Worm (Caenorhabditis elegans) whole organism, L2 larva: ENCODE measurements around the gene E02C12.11.

Source experiments
- C34F6.9 ChIP-seq: fragments of 150-350 bp; optimal IDR thresholded peaks from 2 replicates; lab custom pipeline; 2014; ENCODE audit warnings: missing biosample characterization, missing genetic modification characterization
- Y55F3AM.14 ChIP-seq: fragments of 200-800 bp; sonication (Bioruptor generic); optimal IDR thresholded peaks from 2 replicates; lab custom pipeline; 2018; ENCODE audit warnings: mild to moderate bottlenecking, missing genetic modification characterization, missing compliant biosample characterization
- alr-1 ChIP-seq: fragments of 150-350 bp; optimal IDR thresholded peaks from 2 replicates; lab custom pipeline; 2014; ENCODE audit warnings: missing biosample characterization, missing genetic modification characterization
- ama-1 ChIP-seq: fragments of 150-350 bp; optimal IDR thresholded peaks from 2 replicates; lab custom pipeline; 2018; ENCODE audit warnings: inconsistent platforms
- dmd-4 ChIP-seq: sonication (generic microtip); optimal IDR thresholded peaks from 2 replicates; lab custom pipeline; 2017; ENCODE audit warnings: missing biosample characterization, missing genetic modification characterization
- gmeb-1 ChIP-seq: fragments of 150-350 bp; optimal IDR thresholded peaks from 2 replicates; lab custom pipeline; 2014; ENCODE audit warnings: missing biosample characterization, missing genetic modification characterization
- lin-11 ChIP-seq: fragments of 150-350 bp; sonication (generic microtip); optimal IDR thresholded peaks from 2 replicates; lab custom pipeline; 2014; ENCODE audit warnings: missing biosample characterization, missing genetic modification characterization, inconsistent platforms, mixed read lengths
- lin-13 ChIP-seq: fragments of 150-350 bp; optimal IDR thresholded peaks from 2 replicates; lab custom pipeline; 2014; ENCODE audit warnings: missing biosample characterization, missing genetic modification reagents, missing genetic modification characterization
- lin-39 ChIP-seq: fragments of 150-350 bp; optimal IDR thresholded peaks from 2 replicates; lab custom pipeline; 2014; ENCODE audit warnings: missing biosample characterization, missing genetic modification reagents, missing genetic modification characterization
- lsy-2 ChIP-seq, 2 experiments: fragments of 150-350 bp in 1 of 2; sonication (generic microtip) in 1 of 2; optimal IDR thresholded peaks; 2 replicates each; lab custom pipeline; 2014 to 2017; ENCODE audit warnings: missing biosample characterization in 2 of 2, missing genetic modification characterization in 2 of 2
- mab-5 ChIP-seq: fragments of 150-350 bp; optimal IDR thresholded peaks from 2 replicates; lab custom pipeline; 2014; ENCODE audit warnings: missing biosample characterization, missing genetic modification characterization
- mbf-1 ChIP-seq: sonication (generic microtip); optimal IDR thresholded peaks from 2 replicates; lab custom pipeline; 2017; ENCODE audit warnings: missing biosample characterization, missing genetic modification characterization
- mdl-1 ChIP-seq, 2 experiments: fragments of 150-350 bp in 1 of 2; sonication (generic microtip) in 1 of 2; optimal IDR thresholded peaks; 2 replicates each; lab custom pipeline; 2017; ENCODE audit warnings: missing biosample characterization in 2 of 2, missing genetic modification characterization in 2 of 2
- nhr-11 ChIP-seq: fragments of 150-350 bp; optimal IDR thresholded peaks from 2 replicates; lab custom pipeline; 2014; ENCODE audit warnings: missing biosample characterization, missing genetic modification characterization
- nhr-12 ChIP-seq: fragments of 150-350 bp; optimal IDR thresholded peaks from 2 replicates; lab custom pipeline; 2014; ENCODE audit warnings: missing biosample characterization, missing genetic modification characterization
- nhr-129 ChIP-seq: fragments of 150-350 bp; optimal IDR thresholded peaks from 2 replicates; lab custom pipeline; 2014; ENCODE audit warnings: missing biosample characterization, missing genetic modification characterization
- nhr-21 ChIP-seq: fragments of 150-350 bp; optimal IDR thresholded peaks from 2 replicates; lab custom pipeline; 2014; ENCODE audit warnings: missing biosample characterization, missing genetic modification characterization
- nhr-25 ChIP-seq: fragments of 150-350 bp; sonication (generic microtip); optimal IDR thresholded peaks from 3 replicates; lab custom pipeline; 2014; ENCODE audit warnings: missing biosample characterization, missing genetic modification characterization
- nhr-6 ChIP-seq: fragments of 150-350 bp; optimal IDR thresholded peaks from 2 replicates; lab custom pipeline; 2014; ENCODE audit warnings: missing biosample characterization, missing genetic modification characterization
- nhr-77 ChIP-seq: fragments of 150-350 bp; optimal IDR thresholded peaks from 2 replicates; lab custom pipeline; 2014; ENCODE audit warnings: missing biosample characterization, missing genetic modification characterization
- skn-1 ChIP-seq: sonication (generic microtip); optimal IDR thresholded peaks from 2 replicates; lab custom pipeline; 2017; ENCODE audit warnings: missing biosample characterization, missing genetic modification characterization
- sma-3 ChIP-seq: sonication (generic microtip); optimal IDR thresholded peaks from 2 replicates; lab custom pipeline; 2016; ENCODE audit warnings: missing genetic modification reagents, missing genetic modification characterization, missing compliant biosample characterization
- sma-9 ChIP-seq, 2 experiments: fragments of 150-350 bp in 1 of 2; sonication (generic microtip) in 1 of 2; optimal IDR thresholded peaks; 2 replicates each; lab custom pipeline; 2014 to 2016; ENCODE audit warnings: missing genetic modification characterization in 2 of 2, mild to moderate bottlenecking in 1 of 2, missing biosample characterization in 1 of 2, missing compliant biosample characterization in 1 of 2, missing genetic modification reagents in 1 of 2, moderate library complexity in 1 of 2
- unc-55 ChIP-seq: fragments of 150-350 bp; sonication (generic microtip); optimal IDR thresholded peaks from 3 replicates; lab custom pipeline; 2014; ENCODE audit warnings: missing biosample characterization, missing genetic modification reagents, missing genetic modification characterization
- unc-62 ChIP-seq: fragments of 150-350 bp; optimal IDR thresholded peaks from 2 replicates; lab custom pipeline; 2014; ENCODE audit warnings: missing biosample characterization, missing genetic modification reagents, missing genetic modification characterization
- zag-1 ChIP-seq: fragments of 150-350 bp; optimal IDR thresholded peaks from 2 replicates; lab custom pipeline; 2014; ENCODE audit warnings: missing biosample characterization, missing genetic modification characterization
- ztf-1 ChIP-seq: fragments of 200-800 bp; sonication (Bioruptor generic); conservative IDR thresholded peaks from 2 replicates; pipeline ENCODE4 v1.3.6; 2022; ENCODE audit warnings: missing genetic modification characterization, missing compliant biosample characterization
- ztf-4 ChIP-seq: fragments of 150-350 bp; optimal IDR thresholded peaks from 2 replicates; lab custom pipeline; 2014; ENCODE audit warnings: missing biosample characterization, missing genetic modification characterization

Gene E02C12.11

ce11 chrV:9342965-9343628 lies 36.6 kb downstream of the E02C12.11 start:
- TF ChIP-seq ama-1 (lab: Kevin White, UChicago) (peak; percentile 75), lsy-2 (tag; optimal IDR thresholded peaks at IDR 0.05; lab: Kevin White, UChicago) (peak in 1 of 2 experiments; percentile 17), unc-55 (GFP tag; lab: Kevin White, UChicago) (peak; percentile 1), nhr-77 (no peak), mbf-1 (tag; lab: Kevin White, UChicago) (no peak), ztf-4 (tag; lab: Kevin White, UChicago) (peak; percentile 27), gmeb-1 (tag; lab: Kevin White, UChicago) (peak; percentile 29)

- TF ChIP-seq sma-9 (GFP tag; optimal IDR thresholded peaks at IDR 0.05; lab: Kevin White, UChicago) (peak; percentile 31), sma-9 (tag; optimal IDR thresholded peaks at IDR 0.05; lab: Kevin White, UChicago) (no peak), unc-62 (GFP tag; lab: Kevin White, UChicago) (no peak), zag-1 (tag; lab: Kevin White, UChicago) (no peak), skn-1 (tag; lab: Kevin White, UChicago) (no peak), mab-5 (tag; lab: Kevin White, UChicago) (no peak), mbf-1 (tag; lab: Kevin White, UChicago) (no peak), lsy-2 (tag; optimal IDR thresholded peaks at IDR 0.05; lab: Kevin White, UChicago) (peak in 1 of 2 experiments; percentile 16), sma-3 (GFP tag; lab: Kevin White, UChicago) (peak; percentile 6), nhr-129 (tag; lab: Kevin White, UChicago) (peak; percentile 42), lin-13 (GFP tag; lab: Kevin White, UChicago) (peak; percentile 2), nhr-77 (no peak), dmd-4 (no peak), ama-1 (lab: Kevin White, UChicago) (peak; percentile 78)
Measured at ce11 chrV:9340318-9340717, 39.4 kb downstream of the E02C12.11 start.

- TF ChIP-seq Y55F3AM.14 (GFP tag; lab: Kevin White, UChicago) (peak; percentile 53), nhr-129 (tag; lab: Kevin White, UChicago) (peak; percentile 55), ama-1 (lab: Kevin White, UChicago) (peak; percentile 59), sma-9 (GFP tag; optimal IDR thresholded peaks at IDR 0.05; lab: Kevin White, UChicago) (peak; percentile 44), sma-9 (tag; optimal IDR thresholded peaks at IDR 0.05; lab: Kevin White, UChicago) (no peak), sma-3 (GFP tag; lab: Kevin White, UChicago) (peak; percentile 51), lin-39 (tag; lab: Kevin White, UChicago) (no peak), nhr-25 (tag; lab: Kevin White, UChicago) (peak; percentile 21), skn-1 (tag; lab: Kevin White, UChicago) (no peak), nhr-6 (tag; lab: Kevin White, UChicago) (peak; percentile 2), unc-62 (GFP tag; lab: Kevin White, UChicago) (no peak)
- TF ChIP-seq, all 48 proteins: peak for 7
Measured at ce11 chrV:9338452-9338851, 41.3 kb downstream of the E02C12.11 start.

- TF ChIP-seq nhr-11 (tag; lab: Kevin White, UChicago): no peak
- no peak for TF ChIP-seq mbf-1 (tag; lab: Kevin White, UChicago)
- no peak for TF ChIP-seq sma-3 (GFP tag; lab: Kevin White, UChicago)
- TF ChIP-seq nhr-21 (tag; lab: Kevin White, UChicago): no peak
- TF ChIP-seq mdl-1 (tag; optimal IDR thresholded peaks at IDR 0.05; lab: Kevin White, UChicago): no peak
- TF ChIP-seq lin-11: no peak
- no peak for TF ChIP-seq nhr-12 (tag; lab: Kevin White, UChicago)
- TF ChIP-seq gmeb-1 (tag; lab: Kevin White, UChicago): no peak
- no peak for TF ChIP-seq unc-62 (GFP tag; lab: Kevin White, UChicago)
- no peak for TF ChIP-seq C34F6.9
- TF ChIP-seq alr-1: no peak
- TF ChIP-seq lin-13 (GFP tag; lab: Kevin White, UChicago): no peak
Measured at ce11 chrV:9336462-9336861, 43.2 kb downstream of the E02C12.11 start, which contains the start of gene coq-6. TSS of gene coq-6 (plus strand) at chrV:9336762.

ce11 chrV:9334216-9334615 lies 45.5 kb downstream of the E02C12.11 start, which contains the start of gene ucp-4:
TSS of gene ucp-4 (plus strand) at chrV:9334298.
- peak; percentile 37 for TF ChIP-seq C34F6.9
- no peak for TF ChIP-seq ztf-1 (GFP tag; lab: Robert Waterston, UW)
